Fruit fly (Drosophila melanogaster) whole organism, pupa: Measurements from ENCODE around the gene RpS26.

ENCODE experiments used
- CG34367 ChIP-seq: fragments of 200-800 bp; sonication (Bioruptor generic); optimal IDR thresholded peaks from 2 replicates; lab custom pipeline; 2018; ENCODE audit warnings: missing biosample characterization, mild to moderate bottlenecking, missing genetic modification characterization
- CG9948 ChIP-seq: fragments of 200-800 bp; sonication (Bioruptor generic); optimal IDR thresholded peaks from 2 replicates; lab custom pipeline; 2018; ENCODE audit warnings: missing biosample characterization, mild to moderate bottlenecking, missing genetic modification characterization, moderate library complexity
- D1 ChIP-seq: fragments of 200-800 bp; sonication (Bioruptor generic); optimal IDR thresholded peaks from 2 replicates; lab custom pipeline; 2018; ENCODE audit warnings: missing biosample characterization, mild to moderate bottlenecking, missing genetic modification characterization, moderate library complexity
- Snoo ChIP-seq: fragments of 200-800 bp; sonication (Bioruptor generic); optimal IDR thresholded peaks from 3 replicates; lab custom pipeline; 2017; ENCODE audit warnings: missing biosample characterization, mild to moderate bottlenecking, missing genetic modification characterization, inconsistent platforms

DNA sequence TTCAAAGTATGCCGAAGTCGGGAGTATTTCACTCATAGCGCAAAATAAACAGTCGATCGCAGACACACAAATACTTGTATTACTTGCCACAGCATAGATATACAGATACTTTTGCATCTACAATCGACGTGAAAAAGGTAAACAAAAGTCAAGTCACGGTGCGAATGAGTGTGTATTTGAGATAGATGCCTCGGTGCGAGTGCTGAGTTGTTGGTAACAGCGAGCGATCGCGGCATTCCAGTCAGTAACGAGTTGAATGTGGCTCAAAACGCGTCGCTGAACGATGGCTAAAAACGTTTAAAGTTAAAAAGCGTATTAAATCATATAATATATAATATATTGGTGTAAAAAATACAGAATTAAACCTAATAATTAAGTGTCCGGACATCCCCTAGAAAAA is 42.1 kb upstream of the RpS26 start, which contains the start of gene grnd:
- TF ChIP-seq Snoo (tag; lab: Kevin White, UChicago), result no peak
- no peak for TF ChIP-seq CG34367 (tag; lab: Kevin White, UChicago)
- TF ChIP-seq D1 (tag; lab: Kevin White, UChicago), result no peak
- no peak for TF ChIP-seq CG9948
